Worm (Caenorhabditis elegans): ENCODE data around the gene F57C2.5.

- TF ChIP-seq him-1 (tag; optimal IDR thresholded peaks at IDR 0.05) (no peak), dao-5 (tag; optimal IDR thresholded peaks at IDR 0.05) (no peak)
Measured at ce11 chrII:14555019-14555418, 27.0 kb upstream of the F57C2.5 start.

Measured in whole organism, L4/young adult.